Worm (Caenorhabditis elegans): ENCODE measurements around the gene srg-3.

Gene srg-3

ce11 chrIII:6258262-6258661 lies 11.9 kb downstream of the srg-3 start, which contains the start of gene srg-1:
srg-1 (minus strand) TSS chrIII:6258362.
- TF ChIP-seq dao-5 (tag; optimal IDR thresholded peaks at IDR 0.05) (no peak), W03F9.2 (tag; optimal IDR thresholded peaks at IDR 0.05) (no peak)

ce11 chrIII:6256675-6257074 lies 13.5 kb downstream of the srg-3 start, which contains the start of gene srg-9:
srg-9 (minus strand) TSS chrIII:6256775.
- TF ChIP-seq W03F9.2 (tag; optimal IDR thresholded peaks at IDR 0.05) (no peak), him-1 (tag; optimal IDR thresholded peaks at IDR 0.05) (no peak), dao-5 (tag; optimal IDR thresholded peaks at IDR 0.05) (no peak)

DNA sequence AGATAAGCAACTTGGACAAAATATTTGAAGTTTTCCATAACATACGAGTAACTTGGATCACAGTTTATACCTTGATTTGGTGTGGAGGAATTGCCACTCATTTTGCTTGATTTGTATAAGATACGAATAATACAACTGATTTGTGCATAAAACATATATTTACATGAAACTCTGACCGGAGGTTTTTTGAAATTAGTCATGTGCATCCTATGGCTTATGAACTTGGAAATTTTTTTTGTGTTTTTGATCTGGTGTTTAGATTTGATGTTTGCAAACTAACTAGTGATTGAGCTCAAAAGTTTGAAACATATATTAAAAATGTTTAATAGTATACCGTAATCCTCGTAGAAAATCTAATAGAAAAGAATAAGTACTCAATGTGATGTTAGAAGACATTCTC lies 15.4 kb downstream of the srg-3 start, which contains the start of gene srg-8:
Gene srg-8 (minus strand): TSS at position 101 of the 400 bp plus-strand sequence.
- TF ChIP-seq W03F9.2 (tag; optimal IDR thresholded peaks at IDR 0.05), result no peak
- no peak for TF ChIP-seq him-1 (tag; optimal IDR thresholded peaks at IDR 0.05)
- TF ChIP-seq dao-5 (tag; optimal IDR thresholded peaks at IDR 0.05), result no peak

DNA sequence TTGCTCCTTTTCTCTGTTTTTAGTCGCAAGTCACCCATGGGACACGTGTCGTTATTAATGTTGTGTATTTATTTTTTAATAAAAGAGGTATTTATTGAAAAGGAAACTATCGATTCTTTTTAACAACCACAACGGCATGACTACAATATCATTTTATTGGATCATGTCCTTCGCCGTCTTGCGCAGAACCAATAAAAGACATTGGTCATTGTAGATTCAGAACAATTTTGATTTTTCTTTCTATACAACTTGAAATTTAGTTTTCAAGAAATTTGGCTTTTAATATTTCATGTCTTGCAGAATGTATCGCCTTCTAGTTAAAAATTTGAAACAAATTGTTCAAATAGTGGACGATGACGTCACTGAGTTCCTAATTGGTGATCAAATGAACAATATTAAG lies 18.7 kb downstream of the srg-3 start, which contains the start of gene amdh-1:
Gene amdh-1 (plus strand): TSS at position 301 of the 400 bp plus-strand sequence.
- TF ChIP-seq him-1 (tag; optimal IDR thresholded peaks at IDR 0.05) (no peak), W03F9.2 (tag; optimal IDR thresholded peaks at IDR 0.05) (no peak), dao-5 (tag; optimal IDR thresholded peaks at IDR 0.05) (no peak)

- TF ChIP-seq him-1 (tag; optimal IDR thresholded peaks at IDR 0.05) (no peak), dao-5 (tag; optimal IDR thresholded peaks at IDR 0.05) (no peak), W03F9.2 (tag; optimal IDR thresholded peaks at IDR 0.05) (no peak)
These were observed 22.0 kb downstream of the srg-3 start, which contains the start of the genes gen-1 and stt-3 for ce11 chrIII:6248064-6248687. gen-1 (minus strand) TSS chrIII:6248158. stt-3 (plus strand) TSS chrIII:6248637.

DNA sequence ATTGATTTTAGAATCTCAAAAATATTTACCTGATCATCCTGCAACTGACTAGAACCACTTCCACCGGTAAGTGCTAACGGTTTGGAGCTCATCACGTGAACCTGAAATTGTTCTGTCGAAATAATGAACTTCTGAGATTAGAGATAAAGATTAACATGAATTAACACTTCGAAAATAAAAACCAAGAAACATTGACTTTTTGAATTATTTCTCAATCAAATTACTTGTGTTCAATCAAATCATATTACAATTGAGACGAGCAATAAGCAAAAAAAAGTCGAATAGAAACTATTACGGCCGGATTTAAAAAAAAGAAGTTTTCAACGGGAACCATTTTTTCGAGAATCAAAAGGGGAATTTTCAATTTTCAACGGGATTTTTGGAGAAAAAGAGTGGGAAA lies 24.4 kb downstream of the srg-3 start, which contains the start of gene bcas-2:
Gene bcas-2 (minus strand): TSS at position 101 of the 400 bp plus-strand sequence.
- TF ChIP-seq him-1 (tag; optimal IDR thresholded peaks at IDR 0.05) (no peak), dao-5 (tag; optimal IDR thresholded peaks at IDR 0.05) (no peak)

DNA sequence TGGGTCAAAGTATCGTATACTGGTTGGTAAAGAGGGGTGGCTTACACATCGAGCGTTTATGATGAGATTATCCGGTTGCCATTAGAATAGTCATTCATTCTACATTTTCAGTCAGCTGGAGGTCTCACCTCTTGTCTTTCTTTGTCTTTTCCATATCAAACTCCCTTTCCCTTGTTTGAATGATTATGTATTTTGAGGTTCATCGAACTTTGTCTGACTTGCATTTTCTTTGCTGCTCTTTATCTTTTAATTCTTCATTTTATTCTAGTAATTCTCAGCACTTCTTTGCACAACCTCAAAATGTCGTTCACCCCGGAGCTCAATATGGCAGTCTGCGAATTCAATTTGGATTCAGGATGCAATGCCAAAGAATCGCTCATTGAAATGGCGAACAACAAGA lies 29.6 kb downstream of the srg-3 start, which contains the start of gene T12A2.3:
Gene T12A2.3 (plus strand): TSS at position 301 of the 400 bp plus-strand sequence.
- TF ChIP-seq W03F9.2 (tag; optimal IDR thresholded peaks at IDR 0.05), result no peak
- no peak for TF ChIP-seq dao-5 (tag; optimal IDR thresholded peaks at IDR 0.05)
- TF ChIP-seq him-1 (tag; optimal IDR thresholded peaks at IDR 0.05), result no peak

- no peak for TF ChIP-seq him-1 (tag; optimal IDR thresholded peaks at IDR 0.05)
- no peak for TF ChIP-seq dao-5 (tag; optimal IDR thresholded peaks at IDR 0.05)
- TF ChIP-seq W03F9.2 (tag; optimal IDR thresholded peaks at IDR 0.05), result no peak
These were observed 33.5 kb downstream of the srg-3 start, which contains the start of gene T12A2.21 for ce11 chrIII:6236649-6237048. T12A2.21 (minus strand) TSS chrIII:6236749.

- TF ChIP-seq W03F9.2 (tag; optimal IDR thresholded peaks at IDR 0.05) (no peak), him-1 (tag; optimal IDR thresholded peaks at IDR 0.05) (no peak), dao-5 (tag; optimal IDR thresholded peaks at IDR 0.05) (no peak)
These were observed 38.3 kb downstream of the srg-3 start for ce11 chrIII:6231880-6232279.

DNA sequence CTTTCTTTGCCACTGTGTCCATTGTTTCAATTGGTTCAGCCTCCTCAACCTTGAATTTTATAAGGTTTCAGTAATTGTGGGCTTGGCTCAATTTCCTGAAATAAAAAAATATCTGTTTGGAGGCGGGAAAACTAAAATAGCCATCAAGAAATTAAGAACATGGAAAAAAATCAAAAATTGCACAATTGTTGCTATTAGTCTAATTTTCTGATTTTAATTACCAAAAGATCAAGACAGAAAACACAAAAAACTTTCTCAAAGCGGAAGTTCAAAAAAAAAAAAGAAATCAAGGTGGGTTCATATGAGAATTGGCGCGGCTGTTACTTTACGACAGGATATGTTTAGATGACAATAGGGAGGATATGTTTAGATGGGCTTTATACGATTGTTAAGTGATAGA lies 39.3 kb downstream of the srg-3 start, which contains the start of gene esyt-2:
Gene esyt-2 (minus strand): TSS at position 101 of the 400 bp plus-strand sequence.
- TF ChIP-seq W03F9.2 (tag; optimal IDR thresholded peaks at IDR 0.05) (no peak), dao-5 (tag; optimal IDR thresholded peaks at IDR 0.05) (no peak), him-1 (tag; optimal IDR thresholded peaks at IDR 0.05) (no peak)

- TF ChIP-seq W03F9.2 (tag; optimal IDR thresholded peaks at IDR 0.05) (no peak), dao-5 (tag; optimal IDR thresholded peaks at IDR 0.05) (no peak), him-1 (tag; optimal IDR thresholded peaks at IDR 0.05) (no peak)
These were observed 48.8 kb downstream of the srg-3 start for ce11 chrIII:6221403-6221802.
